Fruit fly (Drosophila melanogaster) whole organism, embryonic: ENCODE measurements around the gene t-Grip84.

Experiments used
- Atf-2 ChIP-seq: fragments of 200-800 bp; sonication (Bioruptor generic); optimal IDR thresholded peaks from 2 replicates; lab custom pipeline; 2016; ENCODE audit warnings: missing biosample characterization, missing genetic modification characterization
- Atf6 ChIP-seq: fragments of 200-800 bp; sonication (Bioruptor generic); IDR thresholded peaks from 2 replicates; pipeline ENCODE4 v1.3.6; 2022; ENCODE audit warnings: missing biosample characterization, missing genetic modification characterization
- CG10431 ChIP-seq: fragments of 200-800 bp; sonication (Bioruptor generic); optimal IDR thresholded peaks from 3 replicates; lab custom pipeline; 2018; ENCODE audit warnings: missing biosample characterization, mild to moderate bottlenecking, missing genetic modification characterization
- CG11085 ChIP-seq: fragments of 200-800 bp; sonication (Bioruptor generic); IDR thresholded peaks from 2 replicates; pipeline ENCODE4 v1.3.6; 2022; ENCODE audit warnings: missing biosample characterization, missing genetic modification characterization
- CG1233 ChIP-seq: fragments of 200-800 bp; sonication (Bioruptor generic); optimal IDR thresholded peaks from 4 replicates; lab custom pipeline; 2018; ENCODE audit warnings: missing biosample characterization, mild to moderate bottlenecking, missing genetic modification characterization
- CG14667 ChIP-seq: fragments of 200-800 bp; sonication (Bioruptor generic); IDR thresholded peaks from 2 replicates; pipeline ENCODE4 v1.3.6; 2022; ENCODE audit warnings: missing biosample characterization, missing genetic modification characterization
- CG15269 ChIP-seq: fragments of 200-800 bp; sonication (Bioruptor generic); optimal IDR thresholded peaks from 2 replicates; lab custom pipeline; 2018; ENCODE audit warnings: missing biosample characterization, mild to moderate bottlenecking, missing genetic modification characterization, moderate library complexity
- CG16779 ChIP-seq: fragments of 200-800 bp; sonication (Bioruptor generic); IDR thresholded peaks from 2 replicates; pipeline ENCODE4 v1.3.6; 2022; ENCODE audit warnings: missing biosample characterization, missing genetic modification characterization
- CG17359 ChIP-seq: fragments of 200-800 bp; sonication (Bioruptor generic); optimal IDR thresholded peaks from 3 replicates; lab custom pipeline; 2018; ENCODE audit warnings: missing biosample characterization, mild to moderate bottlenecking, missing genetic modification characterization, moderate library complexity
- CG1792 ChIP-seq: fragments of 200-800 bp; sonication (Bioruptor generic); optimal IDR thresholded peaks from 2 replicates; lab custom pipeline; 2016; ENCODE audit warnings: missing biosample characterization, missing genetic modification characterization
- CG30403 ChIP-seq: fragments of 200-800 bp; sonication (Bioruptor generic); optimal IDR thresholded peaks from 3 replicates; lab custom pipeline; 2016; ENCODE audit warnings: missing biosample characterization, missing genetic modification characterization
- CG32772 ChIP-seq: fragments of 200-800 bp; sonication (Bioruptor generic); IDR thresholded peaks from 2 replicates; pipeline ENCODE4 v1.3.6; 2022; ENCODE audit warnings: missing biosample characterization, missing genetic modification characterization
- CG3995 ChIP-seq: fragments of 200-800 bp; sonication (Bioruptor generic); optimal IDR thresholded peaks from 3 replicates; lab custom pipeline; 2016; ENCODE audit warnings: missing biosample characterization, missing genetic modification characterization
- CG4707 ChIP-seq: fragments of 200-800 bp; sonication (Bioruptor generic); optimal IDR thresholded peaks from 2 replicates; lab custom pipeline; 2018; ENCODE audit warnings: missing biosample characterization, mild to moderate bottlenecking, missing genetic modification characterization, moderate library complexity
- CG8478 ChIP-seq: fragments of >200 bp; optimal IDR thresholded peaks from 2 replicates; lab custom pipeline; 2018
- CG8944 ChIP-seq: fragments of 200-800 bp; sonication (Bioruptor generic); optimal IDR thresholded peaks from 3 replicates; lab custom pipeline; 2016; ENCODE audit warnings: missing biosample characterization, missing genetic modification characterization
- CG9609 ChIP-seq: fragments of 200-800 bp; sonication (Bioruptor generic); optimal IDR thresholded peaks from 3 replicates; lab custom pipeline; 2016; ENCODE audit warnings: missing biosample characterization, missing genetic modification characterization
- CHES-1-like ChIP-seq: fragments of 200-800 bp; sonication (Bioruptor generic); optimal IDR thresholded peaks from 2 replicates; lab custom pipeline; 2016; ENCODE audit warnings: missing biosample characterization, missing genetic modification characterization
- CTCF ChIP-seq: fragments of 200-800 bp; sonication (Bioruptor generic); optimal IDR thresholded peaks from 2 replicates; lab custom pipeline; 2017; ENCODE audit warnings: missing biosample characterization, mild to moderate bottlenecking, missing genetic modification characterization, moderate library complexity
- Deaf1 ChIP-seq: fragments of 200-800 bp; optimal IDR thresholded peaks from 3 replicates; lab custom pipeline; 2019; ENCODE audit warnings: missing biosample characterization, mild to moderate bottlenecking, missing genetic modification characterization, moderate library complexity
- Doc3 ChIP-seq: fragments of 200-800 bp; sonication (Bioruptor generic); IDR thresholded peaks from 3 replicates; pipeline ENCODE4 v1.3.6; 2022; ENCODE audit warnings: missing biosample characterization, missing genetic modification characterization; ENCODE audit not compliant: partially characterized antibody
- E2f2 ChIP-seq: fragments of 200-800 bp; sonication (Bioruptor generic); IDR thresholded peaks from 2 replicates; pipeline ENCODE4 v1.3.6; 2022; ENCODE audit warnings: missing biosample characterization, missing genetic modification characterization
- ERR ChIP-seq: fragments of 200-800 bp; sonication (Bioruptor generic); optimal IDR thresholded peaks from 2 replicates; lab custom pipeline; 2016; ENCODE audit warnings: missing biosample characterization, missing genetic modification characterization
- Hmr ChIP-seq: fragments of 200-800 bp; sonication (Bioruptor generic); optimal IDR thresholded peaks from 3 replicates; lab custom pipeline; 2017; ENCODE audit warnings: mild to moderate bottlenecking, missing biosample characterization, missing genetic modification reagents, missing genetic modification characterization
- Hmx ChIP-seq: fragments of 200-800 bp; sonication (Bioruptor generic); optimal IDR thresholded peaks from 2 replicates; lab custom pipeline; 2016; ENCODE audit warnings: missing biosample characterization, missing genetic modification characterization
- PHDP ChIP-seq: fragments of 200-800 bp; sonication (Bioruptor generic); optimal IDR thresholded peaks from 3 replicates; lab custom pipeline; 2018; ENCODE audit warnings: missing biosample characterization, mild to moderate bottlenecking, missing genetic modification characterization, moderate library complexity
- TFAM ChIP-seq: fragments of 200-800 bp; sonication (Bioruptor generic); optimal IDR thresholded peaks from 2 replicates; lab custom pipeline; 2017; ENCODE audit warnings: missing biosample characterization, missing genetic modification characterization, inconsistent platforms
- Tbp ChIP-seq: fragments of >200 bp; optimal IDR thresholded peaks from 2 replicates; lab custom pipeline; 2018; ENCODE audit warnings: missing biosample characterization, missing genetic modification characterization
- az2 ChIP-seq: fragments of 200-800 bp; sonication (Bioruptor generic); optimal IDR thresholded peaks from 3 replicates; lab custom pipeline; 2016; ENCODE audit warnings: missing biosample characterization, missing genetic modification characterization
- caup ChIP-seq: fragments of 200-800 bp; sonication (Bioruptor generic); optimal IDR thresholded peaks from 3 replicates; lab custom pipeline; 2017; ENCODE audit warnings: missing biosample characterization, mild to moderate bottlenecking, missing genetic modification characterization, moderate library complexity; ENCODE audit not compliant: severe bottlenecking
- cg ChIP-seq: fragments of 200-800 bp; sonication (Bioruptor generic); optimal IDR thresholded peaks from 3 replicates; lab custom pipeline; 2019; ENCODE audit warnings: missing biosample characterization, mild to moderate bottlenecking, missing genetic modification characterization, moderate library complexity
- dati ChIP-seq: fragments of 200-800 bp; sonication (Bioruptor generic); IDR thresholded peaks from 2 replicates; pipeline ENCODE4 v1.3.6; 2022; ENCODE audit warnings: missing biosample characterization, missing genetic modification characterization
- en ChIP-seq: fragments of 200-800 bp; sonication (Bioruptor generic); optimal IDR thresholded peaks from 2 replicates; lab custom pipeline; 2016; ENCODE audit warnings: missing biosample characterization, missing genetic modification characterization
- fd64A ChIP-seq: fragments of 200-800 bp; sonication (Bioruptor generic); optimal IDR thresholded peaks from 3 replicates; lab custom pipeline; 2018; ENCODE audit warnings: missing biosample characterization, mild to moderate bottlenecking, missing genetic modification characterization
- fd96Cb ChIP-seq: fragments of 200-800 bp; sonication (Bioruptor generic); optimal IDR thresholded peaks from 2 replicates; lab custom pipeline; 2018; ENCODE audit warnings: missing biosample characterization, mild to moderate bottlenecking, missing genetic modification characterization, moderate library complexity
- ind ChIP-seq: fragments of 200-800 bp; sonication (Bioruptor generic); optimal IDR thresholded peaks from 3 replicates; lab custom pipeline; 2016; ENCODE audit warnings: missing biosample characterization, missing genetic modification characterization
- inv ChIP-seq: fragments of 200-800 bp; sonication (Bioruptor generic); IDR thresholded peaks from 2 replicates; pipeline ENCODE4 v1.3.6; 2022; ENCODE audit warnings: missing biosample characterization, missing genetic modification characterization; ENCODE audit not compliant: partially characterized antibody
- jigr1 ChIP-seq: fragments of 200-800 bp; sonication (Bioruptor generic); IDR thresholded peaks from 3 replicates; pipeline ENCODE4 v1.3.6; 2022; ENCODE audit warnings: missing biosample characterization, missing genetic modification characterization
- jing ChIP-seq: fragments of 200-800 bp; sonication (Bioruptor generic); optimal IDR thresholded peaks from 2 replicates; lab custom pipeline; 2018; ENCODE audit warnings: missing biosample characterization, mild to moderate bottlenecking, missing genetic modification characterization
- klu ChIP-seq: fragments of 200-800 bp; sonication (Bioruptor generic); IDR thresholded peaks from 2 replicates; pipeline ENCODE4 v1.3.6; 2022; ENCODE audit warnings: missing biosample characterization, missing genetic modification characterization
- lmd ChIP-seq: fragments of 200-800 bp; sonication (Bioruptor generic); IDR thresholded peaks from 2 replicates; pipeline ENCODE4 v1.3.6; 2022; ENCODE audit warnings: missing biosample characterization, missing genetic modification characterization
- lov ChIP-seq, 2 experiments: fragments of 200-800 bp in 1 of 2; fragments of >200 bp in 1 of 2; sonication (Bioruptor generic) in 1 of 2; IDR thresholded peaks in 1 of 2; optimal IDR thresholded peaks in 1 of 2; 2 replicates in 1 of 2; 3 replicates in 1 of 2; pipeline versions ENCODE4 v1.3.6 to Lab custom; 2017 to 2022; ENCODE audit warnings: missing biosample characterization in 1 of 2, missing genetic modification characterization in 1 of 2
- org-1 ChIP-seq: fragments of 200-800 bp; sonication (Bioruptor generic); optimal IDR thresholded peaks from 2 replicates; lab custom pipeline; 2017; ENCODE audit warnings: missing biosample characterization, missing genetic modification characterization
- phol ChIP-seq: fragments of 200-800 bp; sonication (Bioruptor generic); optimal IDR thresholded peaks from 3 replicates; lab custom pipeline; 2018; ENCODE audit warnings: missing biosample characterization, mild to moderate bottlenecking, missing genetic modification characterization, moderate library complexity
- pum ChIP-seq: fragments of 200-800 bp; sonication (Bioruptor generic); optimal IDR thresholded peaks from 2 replicates; lab custom pipeline; 2016; ENCODE audit warnings: missing biosample characterization, missing genetic modification characterization
- salm ChIP-seq: fragments of 200-800 bp; sonication (Bioruptor generic); optimal IDR thresholded peaks from 2 replicates; lab custom pipeline; 2018; ENCODE audit warnings: missing biosample characterization, mild to moderate bottlenecking, missing genetic modification characterization
- schlank ChIP-seq: fragments of 200-800 bp; sonication (Bioruptor generic); optimal IDR thresholded peaks from 2 replicates; lab custom pipeline; 2018; ENCODE audit warnings: missing biosample characterization, mild to moderate bottlenecking, missing genetic modification characterization
- slbo ChIP-seq: fragments of 200-800 bp; sonication (Bioruptor generic); IDR thresholded peaks from 2 replicates; pipeline ENCODE4 v1.3.6; 2022; ENCODE audit warnings: missing biosample characterization, missing genetic modification characterization
- toy ChIP-seq: fragments of 200-800 bp; sonication (Bioruptor generic); IDR thresholded peaks from 2 replicates; pipeline ENCODE4 v1.3.6; 2022; ENCODE audit warnings: missing biosample characterization, missing genetic modification characterization
- tup ChIP-seq: fragments of 200-800 bp; sonication (Bioruptor generic); optimal IDR thresholded peaks from 2 replicates; lab custom pipeline; 2016; ENCODE audit warnings: missing biosample characterization, mild to moderate bottlenecking, missing genetic modification characterization, moderate library complexity
- twi ChIP-seq: fragments of 200-800 bp; optimal IDR thresholded peaks from 2 replicates; lab custom pipeline; 2019; ENCODE audit warnings: missing biosample characterization, mild to moderate bottlenecking, missing genetic modification characterization, moderate library complexity
- unpg ChIP-seq: fragments of 200-800 bp; sonication (Bioruptor generic); optimal IDR thresholded peaks from 3 replicates; lab custom pipeline; 2018; ENCODE audit warnings: missing biosample characterization, mild to moderate bottlenecking, missing genetic modification characterization, moderate library complexity

Gene t-Grip84

DNA sequence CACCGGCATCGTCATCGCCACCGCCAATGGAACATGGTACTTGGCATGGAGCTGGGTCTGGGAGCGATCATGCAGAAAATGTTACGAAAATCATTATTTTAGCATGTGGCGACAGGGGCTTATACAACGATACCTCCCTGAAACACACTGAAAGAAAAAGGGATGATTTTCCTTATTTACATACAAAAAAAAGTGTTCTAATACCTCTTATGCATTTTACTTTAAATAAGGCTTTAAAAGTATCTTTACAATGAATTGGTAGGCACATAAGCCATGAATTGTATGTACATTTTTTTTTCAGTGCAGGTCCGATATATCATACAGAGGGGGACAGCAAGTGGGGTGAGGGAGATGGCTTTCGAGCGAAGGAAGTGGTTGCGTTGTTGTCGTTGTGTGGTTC is 23.4 kb upstream of the t-Grip84 start (continued):
- TF ChIP-seq en (GFP tag; lab: Kevin White, UChicago) (no peak), CG16779 (no peak), tup (no peak), CG3995 (GFP tag; lab: Kevin White, UChicago) (no peak), CG1792 (GFP tag; lab: Kevin White, UChicago) (peak; percentile 15), cg (GFP tag; lab: Kevin White, UChicago) (no peak), Deaf1 (tag; lab: Kevin White, UChicago) (peak; percentile 18), dati (GFP tag; lab: Robert Waterston, UW) (no peak), CG10431 (no peak), caup (GFP tag; lab: Kevin White, UChicago) (no peak), schlank (tag; lab: Kevin White, UChicago) (no peak), Hmr (no peak), CG9609 (GFP tag; lab: Kevin White, UChicago) (no peak), Hmx (no peak), slbo (peak; percentile 58; the same call in 1 of the 2 replicates), CG17359 (peak; percentile 43), ERR (no peak), Tbp (no peak), twi (tag; lab: Kevin White, UChicago) (no peak), CTCF (GFP tag; lab: Kevin White, UChicago) (no peak), CG11085 (GFP tag; lab: Robert Waterston, UW) (no peak), CG30403 (peak; percentile 38), inv (GFP tag; lab: Robert Waterston, UW) (no peak), phol (tag; lab: Kevin White, UChicago) (peak; percentile 56), CG32772 (GFP tag; lab: Robert Waterston, UW) (0 out of 2 replicates have a peak, but pooled peaks have one; percentile 25), Atf6 (GFP tag; lab: Robert Waterston, UW) (peak; percentile 31; the same call in 1 of the 2 replicates), az2 (GFP tag; lab: Kevin White, UChicago) (peak; percentile 53), org-1 (GFP tag; lab: Kevin White, UChicago) (no peak), toy (GFP tag; lab: Robert Waterston, UW) (no peak), klu (no peak), CG4707 (no peak), lov (optimal IDR thresholded peaks at IDR 0.05; lab: Kevin White, UChicago) (no peak), lov (GFP tag; IDR thresholded peaks at IDR 0.05; lab: Robert Waterston, UW) (no peak), pum (GFP tag; lab: Kevin White, UChicago) (peak; percentile 27), unpg (GFP tag; lab: Kevin White, UChicago) (peak; percentile 63), PHDP (peak; percentile 52), fd64A (GFP tag; lab: Kevin White, UChicago) (no peak), jing (GFP tag; lab: Kevin White, UChicago) (peak; percentile 5), lmd (GFP tag; lab: Robert Waterston, UW) (no peak), Doc3 (GFP tag; lab: Robert Waterston, UW) (no peak), CG15269 (tag; lab: Kevin White, UChicago) (peak; percentile 45), jigr1 (GFP tag; lab: Robert Waterston, UW) (no peak), CG8478 (lab: Kevin White, UChicago) (no peak), Atf-2 (no peak), CHES-1-like (GFP tag; lab: Kevin White, UChicago) (no peak), E2f2 (GFP tag; lab: Robert Waterston, UW) (no peak), ind (GFP tag; lab: Kevin White, UChicago) (peak; percentile 62), salm (no peak), fd96Cb (tag; lab: Kevin White, UChicago) (peak; percentile 43), CG8944 (peak; percentile 2), CG14667 (GFP tag; lab: Robert Waterston, UW) (no peak; the same call in 1 of the 2 replicates), TFAM (GFP tag; lab: Kevin White, UChicago) (no peak), CG1233 (no peak)
